Worm (Caenorhabditis elegans) whole organism, mixed stage, embryonic: ENCODE measurements around the gene exos-7.

Source experiments
- M03D4.4 ChIP-seq: sonication (generic microtip); optimal IDR thresholded peaks from 2 replicates; lab custom pipeline; 2017; ENCODE audit warnings: mild to moderate bottlenecking, missing genetic modification characterization, missing compliant biosample characterization
- bed-3 ChIP-seq: fragments of 200-800 bp; sonication (Bioruptor generic); optimal IDR thresholded peaks from 3 replicates; lab custom pipeline; 2018; ENCODE audit warnings: mild to moderate bottlenecking, missing genetic modification characterization, moderate library complexity, missing compliant biosample characterization
- blmp-1 ChIP-seq: fragments of 150-350 bp; optimal IDR thresholded peaks from 2 replicates; lab custom pipeline; 2014; ENCODE audit warnings: missing biosample characterization, missing genetic modification characterization
- ceh-83 ChIP-seq: fragments of 200-800 bp; sonication (Bioruptor generic); optimal IDR thresholded peaks from 2 replicates; lab custom pipeline; 2018; ENCODE audit warnings: mild to moderate bottlenecking, missing genetic modification characterization, missing compliant biosample characterization
- ces-1 ChIP-seq: fragments of 150-350 bp; optimal IDR thresholded peaks from 2 replicates; lab custom pipeline; 2014; ENCODE audit warnings: missing biosample characterization, missing genetic modification reagents, missing genetic modification characterization
- cnd-1 ChIP-seq: fragments of 200-800 bp; sonication (Bioruptor generic); optimal IDR thresholded peaks from 2 replicates; lab custom pipeline; 2018; ENCODE audit warnings: mild to moderate bottlenecking, missing genetic modification characterization, missing compliant biosample characterization
- drap-1 ChIP-seq: fragments of 200-800 bp; sonication (Bioruptor generic); optimal IDR thresholded peaks from 3 replicates; lab custom pipeline; 2018; ENCODE audit warnings: mild to moderate bottlenecking, missing genetic modification characterization, missing compliant biosample characterization
- elt-1 ChIP-seq: sonication (generic microtip); optimal IDR thresholded peaks from 2 replicates; lab custom pipeline; 2017; ENCODE audit warnings: missing genetic modification characterization, mild to moderate bottlenecking, missing compliant biosample characterization, antibody characterized with exemption, moderate library complexity, borderline replicate concordance; ENCODE audit not compliant: insufficient read depth
- elt-3 ChIP-seq: fragments of 150-350 bp; optimal IDR thresholded peaks from 2 replicates; lab custom pipeline; 2014; ENCODE audit warnings: missing biosample characterization, missing genetic modification characterization
- flh-1 ChIP-seq: fragments of 200-800 bp; sonication (Bioruptor generic); optimal IDR thresholded peaks from 2 replicates; lab custom pipeline; 2018; ENCODE audit warnings: mild to moderate bottlenecking, missing genetic modification characterization, moderate library complexity, missing compliant biosample characterization
- ham-2 ChIP-seq: fragments of 200-800 bp; sonication (Bioruptor generic); optimal IDR thresholded peaks from 2 replicates; lab custom pipeline; 2018; ENCODE audit warnings: mild to moderate bottlenecking, missing genetic modification characterization, missing compliant biosample characterization
- hlh-1 ChIP-seq: fragments of 150-350 bp; optimal IDR thresholded peaks from 2 replicates; lab custom pipeline; 2014; ENCODE audit warnings: missing biosample characterization, missing genetic modification reagents, missing genetic modification characterization
- lin-13 ChIP-seq: fragments of 150-350 bp; optimal IDR thresholded peaks from 2 replicates; lab custom pipeline; 2014; ENCODE audit warnings: missing biosample characterization, missing genetic modification characterization
- lsy-2 ChIP-seq: fragments of 150-350 bp; optimal IDR thresholded peaks from 2 replicates; lab custom pipeline; 2014; ENCODE audit warnings: missing biosample characterization, missing genetic modification characterization
- mab-5 ChIP-seq: fragments of 150-350 bp; optimal IDR thresholded peaks from 2 replicates; lab custom pipeline; 2014; ENCODE audit warnings: missing biosample characterization, missing genetic modification characterization
- mep-1 ChIP-seq: fragments of 150-350 bp; optimal IDR thresholded peaks from 2 replicates; lab custom pipeline; 2017; ENCODE audit warnings: missing biosample characterization, missing genetic modification reagents, missing genetic modification characterization, inconsistent platforms
- mls-2 ChIP-seq: sonication (generic microtip); optimal IDR thresholded peaks from 2 replicates; lab custom pipeline; 2016; ENCODE audit warnings: mild to moderate bottlenecking, missing genetic modification characterization, moderate library complexity, missing compliant biosample characterization
- nhr-12 ChIP-seq: fragments of 150-350 bp; optimal IDR thresholded peaks from 2 replicates; lab custom pipeline; 2014; ENCODE audit warnings: missing biosample characterization, missing genetic modification characterization
- nhr-2 ChIP-seq: fragments of 150-350 bp; optimal IDR thresholded peaks from 2 replicates; lab custom pipeline; 2014; ENCODE audit warnings: missing biosample characterization, missing genetic modification characterization
- nhr-237 ChIP-seq: fragments of 150-350 bp; optimal IDR thresholded peaks from 2 replicates; lab custom pipeline; 2014; ENCODE audit warnings: missing biosample characterization, missing genetic modification characterization
- nhr-28 ChIP-seq: fragments of 150-350 bp; optimal IDR thresholded peaks from 2 replicates; lab custom pipeline; 2014; ENCODE audit warnings: missing biosample characterization, missing genetic modification characterization
- nhr-76 ChIP-seq: sonication (generic microtip); optimal IDR thresholded peaks from 2 replicates; lab custom pipeline; 2017; ENCODE audit warnings: missing biosample characterization, missing genetic modification characterization
- pha-4 ChIP-seq: fragments of 150-350 bp; optimal IDR thresholded peaks from 2 replicates; lab custom pipeline; 2018; ENCODE audit warnings: missing biosample characterization, missing genetic modification reagents, missing genetic modification characterization
- sem-2 ChIP-seq: fragments of 200-800 bp; sonication (Bioruptor generic); optimal IDR thresholded peaks from 2 replicates; lab custom pipeline; 2018; ENCODE audit warnings: mild to moderate bottlenecking, missing genetic modification characterization, missing compliant biosample characterization
- snpc-4 ChIP-seq: fragments of 150-350 bp; optimal IDR thresholded peaks from 2 replicates; lab custom pipeline; 2014; ENCODE audit warnings: missing biosample characterization, missing genetic modification characterization
- sptf-1 ChIP-seq: sonication (generic microtip); optimal IDR thresholded peaks from 2 replicates; lab custom pipeline; 2017; ENCODE audit warnings: mild to moderate bottlenecking, missing genetic modification characterization, moderate library complexity, missing compliant biosample characterization
- unc-39 ChIP-seq: fragments of 150-350 bp; optimal IDR thresholded peaks from 2 replicates; lab custom pipeline; 2014; ENCODE audit warnings: missing biosample characterization, missing genetic modification characterization
- unc-62 ChIP-seq: fragments of 150-350 bp; optimal IDR thresholded peaks from 2 replicates; lab custom pipeline; 2014; ENCODE audit warnings: missing biosample characterization, missing genetic modification reagents, missing genetic modification characterization
- zip-8 ChIP-seq: fragments of 150-350 bp; optimal IDR thresholded peaks from 2 replicates; lab custom pipeline; 2014; ENCODE audit warnings: missing biosample characterization, missing genetic modification characterization
- ztf-11 ChIP-seq: fragments of 150-350 bp; optimal IDR thresholded peaks from 2 replicates; lab custom pipeline; 2014; ENCODE audit warnings: missing biosample characterization, missing genetic modification characterization

Gene exos-7

ce11 chrV:20830409-20830808 lies 8.3 kb upstream of the exos-7 start:
- TF ChIP-seq nhr-12 (tag; lab: Kevin White, UChicago), result no peak
- TF ChIP-seq lin-13 (tag; lab: Kevin White, UChicago), result no peak
- TF ChIP-seq mab-5, result no peak
- no peak for TF ChIP-seq bed-3 (GFP tag; lab: Kevin White, UChicago)
- TF ChIP-seq zip-8 (tag; lab: Kevin White, UChicago), result no peak
- TF ChIP-seq flh-1 (GFP tag; lab: Kevin White, UChicago), result no peak
- TF ChIP-seq elt-1 (tag; lab: Kevin White, UChicago), result no peak
- no peak for TF ChIP-seq elt-3 (tag; lab: Kevin White, UChicago)
- TF ChIP-seq ham-2, result no peak
- no peak for TF ChIP-seq hlh-1 (tag; lab: Kevin White, UChicago)
- no peak for TF ChIP-seq unc-62 (GFP tag; lab: Kevin White, UChicago)

ce11 chrV:20831867-20832266 lies 6.8 kb upstream of the exos-7 start:
- TF ChIP-seq cnd-1 (no peak), snpc-4 (tag; lab: Kevin White, UChicago) (no peak), mls-2 (no peak), pha-4 (tag; lab: Kevin White, UChicago) (peak; percentile 45)

ce11 chrV:20832554-20832963 lies 6.1 kb upstream of the exos-7 start:
- TF ChIP-seq sptf-1 (peak; percentile 63), ceh-83 (GFP tag; lab: Kevin White, UChicago) (no peak), lin-13 (tag; lab: Kevin White, UChicago) (peak; percentile 7), bed-3 (GFP tag; lab: Kevin White, UChicago) (peak; percentile 15), ces-1 (GFP tag; lab: Kevin White, UChicago) (peak; percentile 90), mep-1 (tag; lab: Kevin White, UChicago) (peak; percentile 52), elt-1 (tag; lab: Kevin White, UChicago) (no peak)
- TF ChIP-seq, all 35 proteins: peak for 5

- TF ChIP-seq sptf-1, result no peak
- peak; percentile 41 for TF ChIP-seq ceh-83 (GFP tag; lab: Kevin White, UChicago)
- TF ChIP-seq hlh-1 (tag; lab: Kevin White, UChicago), result no peak
- no peak for TF ChIP-seq mab-5
- TF ChIP-seq zip-8 (tag; lab: Kevin White, UChicago), result no peak
- TF ChIP-seq flh-1 (GFP tag; lab: Kevin White, UChicago), result no peak
- no peak for TF ChIP-seq lsy-2 (tag; lab: Kevin White, UChicago)
- no peak for TF ChIP-seq M03D4.4 (tag; lab: Kevin White, UChicago)
- TF ChIP-seq nhr-12 (tag; lab: Kevin White, UChicago), result no peak
- TF ChIP-seq unc-39, result no peak
- TF ChIP-seq ces-1 (GFP tag; lab: Kevin White, UChicago), result peak; percentile 10
- no peak for TF ChIP-seq nhr-237 (tag; lab: Kevin White, UChicago)
- no peak for TF ChIP-seq snpc-4 (tag; lab: Kevin White, UChicago)
- TF ChIP-seq nhr-76 (tag; lab: Kevin White, UChicago), result no peak
- no peak for TF ChIP-seq lin-13 (tag; lab: Kevin White, UChicago)
These were observed 900 bp upstream of the exos-7 start, which contains the start of gene mrps-12 for ce11 chrV:20837765-20838164. TSS of gene mrps-12 (plus strand) at chrV:20838080.

ce11 chrV:20841484-20841883 lies 2.8 kb downstream of the exos-7 start:
- TF ChIP-seq unc-39, result no peak
- TF ChIP-seq pha-4 (tag; lab: Kevin White, UChicago), result no peak
- TF ChIP-seq blmp-1 (tag; lab: Kevin White, UChicago), result no peak
- TF ChIP-seq mep-1 (tag; lab: Kevin White, UChicago), result no peak
- no peak for TF ChIP-seq ztf-11 (tag; lab: Kevin White, UChicago)
- no peak for TF ChIP-seq sem-2 (GFP tag; lab: Kevin White, UChicago)
- TF ChIP-seq unc-62 (GFP tag; lab: Kevin White, UChicago), result no peak
- no peak for TF ChIP-seq zip-8 (tag; lab: Kevin White, UChicago)
- TF ChIP-seq ceh-83 (GFP tag; lab: Kevin White, UChicago), result no peak
- no peak for TF ChIP-seq elt-1 (tag; lab: Kevin White, UChicago)
- TF ChIP-seq M03D4.4 (tag; lab: Kevin White, UChicago), result no peak
- no peak for TF ChIP-seq drap-1 (GFP tag; lab: Kevin White, UChicago)
- no peak for TF ChIP-seq nhr-76 (tag; lab: Kevin White, UChicago)
- no peak for TF ChIP-seq nhr-28
- no peak for TF ChIP-seq nhr-2 (tag; lab: Kevin White, UChicago)
